Worm (Caenorhabditis elegans) whole organism, late embryonic: ENCODE results near the gene wapl-1.

Experiments used
- C08G9.2 ChIP-seq: sonication (generic microtip); optimal IDR thresholded peaks from 2 replicates; lab custom pipeline; 2016; ENCODE audit warnings: mild to moderate bottlenecking, missing genetic modification characterization, moderate library complexity, missing compliant biosample characterization
- Y22D7AL.16 ChIP-seq: sonication (generic microtip); optimal IDR thresholded peaks from 2 replicates; lab custom pipeline; 2016; ENCODE audit warnings: missing genetic modification characterization, missing compliant biosample characterization
- ama-1 ChIP-seq: fragments of 150-350 bp; optimal IDR thresholded peaks from 2 replicates; lab custom pipeline; 2014
- ceh-34 ChIP-seq: sonication (generic microtip); optimal IDR thresholded peaks from 2 replicates; lab custom pipeline; 2016; ENCODE audit warnings: mild to moderate bottlenecking, missing genetic modification characterization, missing compliant biosample characterization
- ceh-45 ChIP-seq: fragments of 200-800 bp; sonication (Bioruptor generic); IDR thresholded peaks from 2 replicates; pipeline ENCODE4 v1.3.6; 2022; ENCODE audit warnings: missing genetic modification reagents, missing genetic modification characterization, missing compliant biosample characterization
- dmd-4 ChIP-seq: sonication (generic microtip); optimal IDR thresholded peaks from 2 replicates; lab custom pipeline; 2016; ENCODE audit warnings: borderline replicate concordance, missing genetic modification characterization, missing compliant biosample characterization
- nhr-11 ChIP-seq: fragments of 150-350 bp; optimal IDR thresholded peaks from 2 replicates; lab custom pipeline; 2014; ENCODE audit warnings: missing biosample characterization, missing genetic modification characterization
- sox-4 ChIP-seq: sonication (generic microtip); optimal IDR thresholded peaks from 2 replicates; lab custom pipeline; 2017; ENCODE audit warnings: mild to moderate bottlenecking, missing genetic modification characterization, inconsistent platforms, missing compliant biosample characterization

DNA sequence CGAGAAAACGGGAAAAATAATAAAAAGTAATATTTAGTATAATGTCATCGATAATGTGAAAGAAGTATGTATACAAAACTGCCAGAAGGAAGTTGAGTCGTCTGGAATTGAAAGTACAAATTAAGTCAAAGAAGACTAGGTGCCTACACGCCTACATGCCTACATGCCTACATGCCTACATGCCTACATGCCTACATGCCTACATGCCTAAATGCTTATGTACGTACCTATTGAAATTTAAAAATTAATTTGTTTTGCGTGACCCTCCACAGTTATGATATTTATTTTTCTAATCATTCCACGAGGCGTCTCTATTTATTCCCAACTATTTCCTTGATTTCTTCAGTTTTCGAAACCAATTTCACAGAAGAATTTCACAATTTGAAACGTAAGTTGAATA, 15.6 kb downstream of the wapl-1 start, which contains the start of the genes str-185 and R08C7.5:
- TF ChIP-seq ceh-34 (tag; lab: Kevin White, UChicago) = no peak
- no peak for TF ChIP-seq ama-1 (lab: Kevin White, UChicago)
- no peak for TF ChIP-seq Y22D7AL.16 (tag; lab: Kevin White, UChicago)
- TF ChIP-seq nhr-11 (tag; lab: Kevin White, UChicago) = no peak
- TF ChIP-seq sox-4 (tag; lab: Kevin White, UChicago) = no peak
- no peak for TF ChIP-seq C08G9.2
- TF ChIP-seq dmd-4 (tag; lab: Kevin White, UChicago) = no peak
- no peak for TF ChIP-seq ceh-45 (GFP tag; lab: Robert Waterston, UW)
